Worm (Caenorhabditis elegans): ENCODE measurements around the gene tbb-4.

tbb-4 gene

DNA sequence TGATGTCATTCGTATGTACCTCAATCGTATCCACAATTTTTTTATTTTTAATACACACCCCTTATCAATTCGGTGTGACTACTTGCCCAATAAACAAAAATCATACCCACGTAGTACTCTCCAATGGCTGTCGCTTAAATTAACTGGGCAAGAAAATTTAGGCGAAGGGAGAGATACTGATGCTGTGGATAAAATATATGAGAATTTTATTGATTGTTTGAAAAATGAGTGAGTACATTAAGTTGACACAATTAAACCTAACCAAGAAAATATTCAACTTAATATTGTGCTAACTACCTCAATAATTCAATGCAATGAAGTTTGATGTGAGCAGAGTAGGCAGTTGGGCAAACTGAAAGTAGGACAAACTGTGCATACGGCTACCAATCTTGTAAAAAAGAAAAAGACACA, 29.0 kb upstream of the tbb-4 start (continued):
- no peak for TF ChIP-seq aptf-2 (GFP tag; conservative IDR thresholded peaks at IDR 0.05)
- TF ChIP-seq F52B5.7 (tag; optimal IDR thresholded peaks at IDR 0.05), result peak; percentile 89
- peak; percentile 97; the same call in 1 of the 2 replicates for TF ChIP-seq cebp-2 (GFP tag; IDR thresholded peaks at IDR 0.05)
- no peak for TF ChIP-seq snpc-1.1 (tag; optimal IDR thresholded peaks at IDR 0.05; ENCODE audit: insufficient read depth)
- TF ChIP-seq egl-44 (GFP tag; IDR thresholded peaks at IDR 0.05), result peak; percentile 85
- TF ChIP-seq ceh-100 (GFP tag; IDR thresholded peaks at IDR 0.05), result peak; percentile 77
- peak; percentile 99 for TF ChIP-seq B0336.3 (GFP tag; IDR thresholded peaks at IDR 0.05)
- TF ChIP-seq F57C9.4 (tag; optimal IDR thresholded peaks at IDR 0.05), result no peak
- peak; percentile 96 for TF ChIP-seq chd-7 (tag; optimal IDR thresholded peaks at IDR 0.05)
- TF ChIP-seq cebp-1 (GFP tag; IDR thresholded peaks at IDR 0.05), result peak; percentile 82
- TF ChIP-seq cebp-1 (tag; optimal IDR thresholded peaks at IDR 0.05), result peak; percentile 97
- TF ChIP-seq Y56A3A.18 (GFP tag; IDR thresholded peaks at IDR 0.05), result peak; percentile 98
- peak; percentile 80 for TF ChIP-seq C17E4.6 (GFP tag; IDR thresholded peaks at IDR 0.05)
- peak; percentile 89 for TF ChIP-seq lin-26 (GFP tag; IDR thresholded peaks at IDR 0.05)
- TF ChIP-seq Y53F4B.3 (GFP tag; IDR thresholded peaks at IDR 0.05), result no peak
- peak; percentile 99 for TF ChIP-seq tlf-1 (GFP tag; optimal IDR thresholded peaks at IDR 0.05)
- TF ChIP-seq hlh-12 (tag; optimal IDR thresholded peaks at IDR 0.05), result peak; percentile 13
- peak; percentile 49 for TF ChIP-seq snpc-3.4 (tag; optimal IDR thresholded peaks at IDR 0.05)
- peak; percentile 99 for TF ChIP-seq somi-1 (GFP tag; optimal IDR thresholded peaks at IDR 0.05)
- TF ChIP-seq mcd-1 (GFP tag; IDR thresholded peaks at IDR 0.05), result peak; percentile 87
- TF ChIP-seq lsy-27 (tag; optimal IDR thresholded peaks at IDR 0.05; ENCODE audit: borderline replicate concordance, insufficient read depth), result no peak
- peak; percentile 10; the same call in 1 of the 2 replicates for TF ChIP-seq F33H1.4 (GFP tag; IDR thresholded peaks at IDR 0.05)
- TF ChIP-seq gei-17 (GFP tag; optimal IDR thresholded peaks at IDR 0.05), result peak; percentile 99
- TF ChIP-seq snpc-4 (GFP tag; optimal IDR thresholded peaks at IDR 0.05), result peak; percentile 67
- peak in 3 of 4 experiments; percentile 81 to 91 (median 83) for TF ChIP-seq snpc-4 (tag; optimal IDR thresholded peaks at IDR 0.05)
- no peak for TF ChIP-seq efl-1 (GFP tag; optimal IDR thresholded peaks at IDR 0.05)
- no peak for TF ChIP-seq nfya-2 (GFP tag; IDR thresholded peaks at IDR 0.05)
- no peak for TF ChIP-seq hlh-26 (GFP tag; conservative IDR thresholded peaks at IDR 0.05)
- peak; percentile 95 for TF ChIP-seq F10E7.11 (tag; optimal IDR thresholded peaks at IDR 0.05)
- TF ChIP-seq Y95B8A.8 (GFP tag; IDR thresholded peaks at IDR 0.05), result peak; percentile 85
- TF ChIP-seq ceh-79 (tag; optimal IDR thresholded peaks at IDR 0.05), result peak; percentile 73
- TF ChIP-seq nhr-120 (GFP tag; IDR thresholded peaks at IDR 0.05), result 0 out of 2 replicates have a peak, but pooled peaks have one; percentile 82
- no peak for TF ChIP-seq madf-6 (GFP tag; IDR thresholded peaks at IDR 0.05)
- TF ChIP-seq K11D2.4 (GFP tag; IDR thresholded peaks at IDR 0.05), result peak; percentile 99
- TF ChIP-seq Y53G8AR.9 (GFP tag; conservative IDR thresholded peaks at IDR 0.05), result peak; percentile 98
- TF ChIP-seq F49E8.2 (tag; optimal IDR thresholded peaks at IDR 0.05; ENCODE audit: insufficient read depth), result no peak
- peak; percentile 97 for TF ChIP-seq K12H6.12 (tag; optimal IDR thresholded peaks at IDR 0.05)
- no peak for TF ChIP-seq Y79H2A.3 (GFP tag; conservative IDR thresholded peaks at IDR 0.05)
- no peak for TF ChIP-seq D2030.7 (GFP tag; IDR thresholded peaks at IDR 0.05)
- no peak for TF ChIP-seq egrh-3 (GFP tag; IDR thresholded peaks at IDR 0.05)
- TF ChIP-seq ztf-18 (tag; optimal IDR thresholded peaks at IDR 0.05), result peak; percentile 64
- TF ChIP-seq lsl-1 (GFP tag; optimal IDR thresholded peaks at IDR 0.05), result peak; percentile 4
- TF ChIP-seq ekl-4 (GFP tag; IDR thresholded peaks at IDR 0.05), result peak; percentile 91
- peak; percentile 30 for TF ChIP-seq hrde-1 (tag; optimal IDR thresholded peaks at IDR 0.05; ENCODE audit: borderline replicate concordance)
- no peak for TF ChIP-seq tbx-9 (tag; optimal IDR thresholded peaks at IDR 0.05; ENCODE audit: borderline replicate concordance)
- no peak for TF ChIP-seq sdz-38 (tag; optimal IDR thresholded peaks at IDR 0.05)
- TF ChIP-seq ceh-58 (GFP tag; IDR thresholded peaks at IDR 0.05), result 0 out of 2 replicates have a peak, but pooled peaks have one; percentile 82
- peak; percentile 93 for TF ChIP-seq F57A8.1 (GFP tag; optimal IDR thresholded peaks at IDR 0.05)
